Fruit fly (Drosophila melanogaster) whole organism, embryonic: Measurements from ENCODE around the gene Glt.

ENCODE experiments used
- Abd-B ChIP-seq: fragments of 200-800 bp; sonication (Bioruptor generic); optimal IDR thresholded peaks from 2 replicates; lab custom pipeline; 2018; ENCODE audit warnings: missing biosample characterization, mild to moderate bottlenecking, missing genetic modification characterization, moderate library complexity
- Atf-2 ChIP-seq: fragments of 200-800 bp; sonication (Bioruptor generic); optimal IDR thresholded peaks from 2 replicates; lab custom pipeline; 2016; ENCODE audit warnings: missing biosample characterization, missing genetic modification characterization
- Atf3 ChIP-seq: fragments of 200-800 bp; sonication (Bioruptor generic); optimal IDR thresholded peaks from 3 replicates; lab custom pipeline; 2016; ENCODE audit warnings: missing biosample characterization, missing genetic modification characterization
- CG11456 ChIP-seq: fragments of 200-800 bp; sonication (Bioruptor generic); IDR thresholded peaks from 3 replicates; pipeline ENCODE4 v1.3.6; 2022; ENCODE audit warnings: missing biosample characterization, missing genetic modification characterization
- CG12071 ChIP-seq: fragments of 200-800 bp; sonication (Bioruptor generic); optimal IDR thresholded peaks from 3 replicates; lab custom pipeline; 2018; ENCODE audit warnings: missing biosample characterization, mild to moderate bottlenecking, missing genetic modification characterization
- CG12236 ChIP-seq: fragments of 200-800 bp; sonication (Bioruptor generic); optimal IDR thresholded peaks from 2 replicates; lab custom pipeline; 2016; ENCODE audit warnings: missing biosample characterization, missing genetic modification characterization
- CG12769 ChIP-seq: fragments of 200-800 bp; sonication (Bioruptor generic); optimal IDR thresholded peaks from 2 replicates; lab custom pipeline; 2019; ENCODE audit warnings: missing biosample characterization, mild to moderate bottlenecking, missing genetic modification characterization, moderate library complexity
- CG13894 ChIP-seq: fragments of 200-800 bp; sonication (Bioruptor generic); optimal IDR thresholded peaks from 3 replicates; lab custom pipeline; 2018; ENCODE audit warnings: missing biosample characterization, mild to moderate bottlenecking, missing genetic modification characterization, moderate library complexity
- CG1647 ChIP-seq: fragments of 200-800 bp; sonication (Bioruptor generic); optimal IDR thresholded peaks from 3 replicates; lab custom pipeline; 2016; ENCODE audit warnings: missing biosample characterization, missing genetic modification characterization
- CG17186 ChIP-seq: fragments of 200-800 bp; sonication (Bioruptor generic); optimal IDR thresholded peaks from 3 replicates; lab custom pipeline; 2017; ENCODE audit warnings: missing biosample characterization, missing genetic modification reagents, missing genetic modification characterization
- CG2199 ChIP-seq: fragments of 200-800 bp; sonication (Bioruptor generic); IDR thresholded peaks from 3 replicates; pipeline ENCODE4 v1.3.6; 2022; ENCODE audit warnings: missing biosample characterization, missing genetic modification characterization
- CG31224 ChIP-seq: fragments of 200-800 bp; sonication (Bioruptor generic); IDR thresholded peaks from 2 replicates; pipeline ENCODE4 v1.3.6; 2022; ENCODE audit warnings: missing biosample characterization, missing genetic modification characterization
- CG31365 ChIP-seq: fragments of 200-800 bp; sonication (Bioruptor generic); optimal IDR thresholded peaks from 2 replicates; lab custom pipeline; 2018; ENCODE audit warnings: missing biosample characterization, mild to moderate bottlenecking, missing genetic modification characterization
- CG33213 ChIP-seq: fragments of 200-800 bp; sonication (Bioruptor generic); optimal IDR thresholded peaks from 3 replicates; lab custom pipeline; 2016; ENCODE audit warnings: missing biosample characterization, missing genetic modification characterization
- CG34422 ChIP-seq: fragments of 200-800 bp; sonication (Bioruptor generic); IDR thresholded peaks from 3 replicates; pipeline ENCODE4 v1.3.6; 2022; ENCODE audit warnings: missing biosample characterization, missing genetic modification characterization
- CG3847 ChIP-seq: fragments of 200-800 bp; sonication (Bioruptor generic); IDR thresholded peaks from 2 replicates; pipeline ENCODE4 v1.3.6; 2022; ENCODE audit warnings: missing biosample characterization, missing genetic modification characterization
- CG6765 ChIP-seq: fragments of 200-800 bp; sonication (Bioruptor generic); optimal IDR thresholded peaks from 3 replicates; lab custom pipeline; 2017; ENCODE audit warnings: missing biosample characterization, mild to moderate bottlenecking, missing genetic modification characterization
- CG7271 ChIP-seq: fragments of 200-800 bp; sonication (Bioruptor generic); optimal IDR thresholded peaks from 2 replicates; lab custom pipeline; 2018; ENCODE audit warnings: missing biosample characterization, mild to moderate bottlenecking, missing genetic modification characterization, moderate library complexity
- CG8388 ChIP-seq: fragments of 200-800 bp; sonication (Bioruptor generic); optimal IDR thresholded peaks from 2 replicates; lab custom pipeline; 2019; ENCODE audit warnings: missing biosample characterization, mild to moderate bottlenecking, missing genetic modification characterization, moderate library complexity
- CG9437 ChIP-seq: fragments of 200-800 bp; sonication (Bioruptor generic); optimal IDR thresholded peaks from 2 replicates; lab custom pipeline; 2018; ENCODE audit warnings: missing biosample characterization, mild to moderate bottlenecking, missing genetic modification characterization
- CTCF ChIP-seq: fragments of 200-800 bp; sonication (Bioruptor generic); optimal IDR thresholded peaks from 2 replicates; lab custom pipeline; 2017; ENCODE audit warnings: missing biosample characterization, mild to moderate bottlenecking, missing genetic modification characterization, moderate library complexity
- Dip3 ChIP-seq: fragments of 200-800 bp; sonication (Bioruptor generic); optimal IDR thresholded peaks from 3 replicates; lab custom pipeline; 2016; ENCODE audit warnings: missing biosample characterization, missing genetic modification characterization
- Ets97D ChIP-seq: fragments of 200-800 bp; sonication (Bioruptor generic); optimal IDR thresholded peaks from 3 replicates; lab custom pipeline; 2016; ENCODE audit warnings: missing biosample characterization, missing genetic modification characterization
- Hsf ChIP-seq: fragments of 200-800 bp; sonication (Bioruptor generic); optimal IDR thresholded peaks from 3 replicates; lab custom pipeline; 2016; ENCODE audit warnings: missing biosample characterization, missing genetic modification characterization
- MBD-R2 ChIP-seq: fragments of 200-800 bp; sonication (Bioruptor generic); IDR thresholded peaks from 2 replicates; pipeline ENCODE4 v1.3.6; 2022; ENCODE audit warnings: missing biosample characterization, missing genetic modification characterization
- Med ChIP-seq: fragments of 200-800 bp; sonication (Bioruptor generic); peaks from one replicate; lab custom pipeline; 2016; ENCODE audit warnings: missing biosample characterization, missing genetic modification characterization, mild to moderate bottlenecking, inconsistent platforms, moderate library complexity
- Myb ChIP-seq: fragments of 200-800 bp; sonication (Bioruptor generic); optimal IDR thresholded peaks from 2 replicates; lab custom pipeline; 2016; ENCODE audit warnings: missing biosample characterization, missing genetic modification characterization
- Neu2 ChIP-seq: fragments of 200-800 bp; sonication (Bioruptor generic); optimal IDR thresholded peaks from 3 replicates; lab custom pipeline; 2016; ENCODE audit warnings: missing biosample characterization, missing genetic modification characterization, borderline replicate concordance
- Oaz ChIP-seq: fragments of 200-800 bp; sonication (Bioruptor generic); IDR thresholded peaks from 2 replicates; pipeline ENCODE4 v1.3.6; 2022; ENCODE audit warnings: missing biosample characterization, missing genetic modification characterization
- Pdp1 ChIP-seq, 2 experiments: fragments of 200-800 bp; sonication (Bioruptor generic); optimal IDR thresholded peaks; 3 replicates each; lab custom pipeline; 2016; ENCODE audit warnings: missing biosample characterization in 2 of 2, missing genetic modification characterization in 2 of 2, mild to moderate bottlenecking in 1 of 2, moderate library complexity in 1 of 2
- Sox100B ChIP-seq: fragments of 200-800 bp; sonication (Bioruptor generic); optimal IDR thresholded peaks from 3 replicates; lab custom pipeline; 2018; ENCODE audit warnings: missing biosample characterization, mild to moderate bottlenecking, missing genetic modification characterization
- Sox102F ChIP-seq: fragments of 200-800 bp; sonication (Bioruptor generic); optimal IDR thresholded peaks from 2 replicates; lab custom pipeline; 2018; ENCODE audit warnings: missing biosample characterization, mild to moderate bottlenecking, missing genetic modification characterization, moderate library complexity
- Usf ChIP-seq: fragments of 200-800 bp; sonication (Bioruptor generic); optimal IDR thresholded peaks from 2 replicates; lab custom pipeline; 2017; ENCODE audit warnings: missing genotype, missing biosample characterization, missing genetic modification characterization
- Vsx1 ChIP-seq: fragments of 200-800 bp; sonication (Bioruptor generic); optimal IDR thresholded peaks from 2 replicates; lab custom pipeline; 2017; ENCODE audit warnings: missing biosample characterization, mild to moderate bottlenecking, missing genetic modification characterization, missing genetic modification reagents
- Xbp1 ChIP-seq: fragments of 200-800 bp; sonication (Bioruptor generic); optimal IDR thresholded peaks from 3 replicates; lab custom pipeline; 2016; ENCODE audit warnings: missing biosample characterization, mild to moderate bottlenecking, missing genetic modification characterization
- ci ChIP-seq: fragments of 200-800 bp; sonication (Bioruptor generic); IDR thresholded peaks from 3 replicates; pipeline ENCODE4 v1.3.6; 2022; ENCODE audit warnings: missing biosample characterization, missing genetic modification characterization
- crc ChIP-seq: fragments of 200-800 bp; sonication (Bioruptor generic); optimal IDR thresholded peaks from 2 replicates; lab custom pipeline; 2016; ENCODE audit warnings: missing biosample characterization, missing genetic modification characterization
- esg ChIP-seq: fragments of 200-800 bp; sonication (Bioruptor generic); conservative IDR thresholded peaks from 2 replicates; pipeline ENCODE4 v1.3.6; 2022; ENCODE audit warnings: missing biosample characterization, missing genetic modification characterization
- exex ChIP-seq: fragments of 200-800 bp; sonication (Bioruptor generic); optimal IDR thresholded peaks from 4 replicates; lab custom pipeline; 2018; ENCODE audit warnings: missing biosample characterization, mild to moderate bottlenecking, missing genetic modification characterization, moderate library complexity
- grn ChIP-seq: fragments of 200-800 bp; sonication (Bioruptor generic); optimal IDR thresholded peaks from 3 replicates; lab custom pipeline; 2017; ENCODE audit warnings: missing biosample characterization, missing genetic modification characterization
- ind ChIP-seq: fragments of 200-800 bp; sonication (Bioruptor generic); optimal IDR thresholded peaks from 3 replicates; lab custom pipeline; 2016; ENCODE audit warnings: missing biosample characterization, missing genetic modification characterization
- inv ChIP-seq: fragments of 200-800 bp; sonication (Bioruptor generic); IDR thresholded peaks from 2 replicates; pipeline ENCODE4 v1.3.6; 2022; ENCODE audit warnings: missing biosample characterization, missing genetic modification characterization; ENCODE audit not compliant: partially characterized antibody
- lbe ChIP-seq: fragments of 200-800 bp; sonication (Bioruptor generic); optimal IDR thresholded peaks from 2 replicates; lab custom pipeline; 2016; ENCODE audit warnings: missing biosample characterization, mild to moderate bottlenecking, missing genetic modification characterization
- pzg ChIP-seq: fragments of 200-800 bp; sonication (Bioruptor generic); optimal IDR thresholded peaks from 3 replicates; lab custom pipeline; 2018; ENCODE audit warnings: missing biosample characterization, mild to moderate bottlenecking, missing genetic modification characterization, moderate library complexity
- run ChIP-seq: fragments of 200-800 bp; sonication (Bioruptor generic); optimal IDR thresholded peaks from 3 replicates; lab custom pipeline; 2018; ENCODE audit warnings: missing biosample characterization, mild to moderate bottlenecking, missing genetic modification characterization
- sd ChIP-seq: fragments of 200-800 bp; sonication (Bioruptor generic); optimal IDR thresholded peaks from 3 replicates; lab custom pipeline; 2018; ENCODE audit warnings: missing biosample characterization, mild to moderate bottlenecking, missing genetic modification characterization, moderate library complexity
- sima ChIP-seq: fragments of 200-800 bp; sonication (Bioruptor generic); optimal IDR thresholded peaks from 2 replicates; lab custom pipeline; 2016; ENCODE audit warnings: missing biosample characterization, missing genetic modification characterization
- slbo ChIP-seq: fragments of 200-800 bp; sonication (Bioruptor generic); IDR thresholded peaks from 2 replicates; pipeline ENCODE4 v1.3.6; 2022; ENCODE audit warnings: missing biosample characterization, missing genetic modification characterization
- sr ChIP-seq: fragments of 200-800 bp; sonication (Bioruptor generic); IDR thresholded peaks from 3 replicates; pipeline ENCODE4 v1.3.6; 2022; ENCODE audit warnings: missing biosample characterization, missing genetic modification characterization
- stwl ChIP-seq: fragments of 200-800 bp; sonication (Bioruptor generic); optimal IDR thresholded peaks from 3 replicates; lab custom pipeline; 2018; ENCODE audit warnings: missing biosample characterization, mild to moderate bottlenecking, missing genetic modification characterization, moderate library complexity

Gene Glt

DNA sequence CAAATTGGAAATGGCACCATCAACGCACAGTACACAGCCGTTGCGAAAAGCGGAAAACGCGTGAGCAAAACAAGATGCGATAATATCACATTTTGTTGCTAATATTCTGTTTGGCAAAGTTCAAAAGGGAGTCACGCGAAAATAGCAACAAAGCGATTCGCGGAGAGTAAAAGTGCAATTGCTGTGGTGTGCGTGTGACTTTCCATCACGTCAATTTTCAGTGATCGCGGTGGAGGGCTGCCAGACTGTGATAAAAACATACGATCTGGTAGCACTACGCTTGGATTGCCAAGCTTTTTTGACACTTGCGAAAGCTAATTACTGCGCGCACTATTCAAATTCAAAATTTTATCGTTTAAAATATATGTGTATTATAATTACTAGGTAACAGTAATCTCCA, 36.9 kb downstream of the Glt start, which contains the start of gene Hnf4 (continued):
- TF ChIP-seq CG8388 (GFP tag; lab: Kevin White, UChicago), result no peak
- TF ChIP-seq MBD-R2 (GFP tag; lab: Robert Waterston, UW), result peak; percentile 37
- TF ChIP-seq grn, result peak; percentile 24
- no peak for TF ChIP-seq CG33213 (GFP tag; lab: Kevin White, UChicago)
- TF ChIP-seq stwl (tag; lab: Kevin White, UChicago), result peak; percentile 19
- TF ChIP-seq Pdp1 (GFP tag; optimal IDR thresholded peaks at IDR 0.05; lab: Kevin White, UChicago), result no peak
- TF ChIP-seq Ets97D, result peak; percentile 12
- no peak for TF ChIP-seq Atf3 (GFP tag; lab: Kevin White, UChicago)
- peak; percentile 79 for TF ChIP-seq Myb (GFP tag; lab: Kevin White, UChicago)
- no peak for TF ChIP-seq CG34422 (GFP tag; lab: Robert Waterston, UW)
- peak; percentile 5 for TF ChIP-seq Abd-B (GFP tag; lab: Kevin White, UChicago)
- no peak for TF ChIP-seq inv (GFP tag; lab: Robert Waterston, UW)
- peak; percentile 72 for TF ChIP-seq Vsx1
- no peak for TF ChIP-seq esg (GFP tag; lab: Robert Waterston, UW)
- no peak for TF ChIP-seq Atf-2 (GFP tag; lab: Kevin White, UChicago)
- TF ChIP-seq Sox102F (GFP tag; lab: Kevin White, UChicago), result no peak
- TF ChIP-seq Dip3 (GFP tag; lab: Kevin White, UChicago), result no peak
- no peak for TF ChIP-seq CG12071 (GFP tag; lab: Kevin White, UChicago)
- TF ChIP-seq Hsf (GFP tag; lab: Kevin White, UChicago), result no peak
- peak; percentile 63 for TF ChIP-seq Med
- TF ChIP-seq CG2199 (GFP tag; lab: Robert Waterston, UW), result no peak
- TF ChIP-seq CG11456 (GFP tag; lab: Robert Waterston, UW), result no peak
- TF ChIP-seq lbe (GFP tag; lab: Kevin White, UChicago), result no peak
- peak; percentile 53 for TF ChIP-seq exex (tag; lab: Kevin White, UChicago)
- TF ChIP-seq CG3847, result peak; percentile 73
- TF ChIP-seq crc, result no peak
- peak; percentile 88 for TF ChIP-seq CG9437 (GFP tag; lab: Kevin White, UChicago)
- no peak for TF ChIP-seq CG12236 (GFP tag; lab: Kevin White, UChicago)
- TF ChIP-seq CTCF (GFP tag; lab: Kevin White, UChicago), result peak; percentile 20
- no peak for TF ChIP-seq Xbp1
- peak; percentile 61 for TF ChIP-seq pzg (GFP tag; lab: Kevin White, UChicago)
- TF ChIP-seq CG1647 (GFP tag; lab: Kevin White, UChicago), result no peak
- no peak for TF ChIP-seq sima (GFP tag; lab: Kevin White, UChicago)

DNA sequence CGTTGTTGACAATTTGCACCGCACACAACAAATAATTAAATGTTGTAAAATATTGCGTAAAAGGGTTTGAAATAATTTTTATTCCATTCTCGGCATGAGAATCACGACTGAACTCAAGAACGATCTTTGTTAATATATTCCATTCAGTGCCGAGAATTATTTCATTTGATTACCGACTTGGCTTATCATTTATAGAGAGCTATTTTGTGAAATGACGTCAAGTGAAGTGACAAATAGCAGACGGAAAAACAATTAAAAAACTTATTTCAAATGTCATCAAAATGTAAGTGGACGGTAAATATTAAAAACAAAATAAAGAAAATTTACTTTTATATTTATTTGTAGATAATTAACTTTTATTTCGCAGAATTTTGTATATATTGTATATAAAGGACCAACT, 42.0 kb downstream of the Glt start:
- no peak for TF ChIP-seq sd (tag; lab: Kevin White, UChicago)
- peak in 1 of 2 experiments; percentile 23 for TF ChIP-seq Pdp1 (GFP tag; optimal IDR thresholded peaks at IDR 0.05; lab: Kevin White, UChicago)

DNA sequence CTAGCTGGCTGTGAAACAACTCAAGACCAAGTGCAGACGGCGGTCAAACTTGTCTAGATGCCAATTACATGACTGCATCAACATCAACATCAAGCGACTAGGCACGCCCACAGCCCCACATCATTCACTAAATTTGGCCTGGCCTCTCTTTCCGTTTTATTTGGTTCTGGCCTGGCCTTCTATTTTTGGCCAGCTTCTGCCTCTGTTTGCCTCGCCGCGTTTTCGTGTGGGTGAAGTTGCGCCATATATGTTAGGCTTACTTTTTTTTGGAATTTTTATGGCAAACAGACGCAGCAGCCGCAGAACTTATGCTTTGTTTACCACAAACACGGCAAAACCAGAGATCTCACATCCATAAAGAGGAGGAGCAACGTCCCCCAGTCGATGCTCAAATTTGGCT, 43.0 kb downstream of the Glt start:
- TF ChIP-seq CG7271 (no peak), ind (no peak), CG2199 (GFP tag; lab: Robert Waterston, UW) (no peak), CG6765 (GFP tag; lab: Kevin White, UChicago) (peak; percentile 21), slbo (GFP tag; lab: Robert Waterston, UW) (no peak), Sox100B (no peak), CG13894 (tag; lab: Kevin White, UChicago) (peak; percentile 37), Usf (GFP tag; lab: Kevin White, UChicago) (no peak), Vsx1 (no peak), Neu2 (GFP tag; lab: Kevin White, UChicago) (no peak), Oaz (GFP tag; lab: Robert Waterston, UW) (no peak), sr (GFP tag; lab: Robert Waterston, UW) (peak; percentile 95), CG17186 (GFP tag; lab: Kevin White, UChicago) (no peak), ci (GFP tag; lab: Robert Waterston, UW) (peak; percentile 48; the same call in 1 of the 3 replicates), CG31365 (tag; lab: Kevin White, UChicago) (no peak), Med (peak; percentile 59), run (tag; lab: Kevin White, UChicago) (peak; percentile 44), sd (tag; lab: Kevin White, UChicago) (peak; percentile 92), CG12769 (tag; lab: Kevin White, UChicago) (peak; percentile 43), CG31224 (GFP tag; lab: Robert Waterston, UW) (no peak)
